Worm (Caenorhabditis elegans) whole organism, L1 larva: ENCODE data around the gene B0495.7.

Experiments
- F16B12.6 ChIP-seq: fragments of 150-350 bp; optimal IDR thresholded peaks from 2 replicates; lab custom pipeline; 2014; ENCODE audit warnings: missing biosample characterization, missing genetic modification characterization
- Y116A8C.19 ChIP-seq: sonication (generic microtip); optimal IDR thresholded peaks from 2 replicates; lab custom pipeline; 2016; ENCODE audit warnings: missing compliant biosample characterization, missing genetic modification characterization, borderline replicate concordance
- alr-1 ChIP-seq: fragments of 200-800 bp; sonication (Bioruptor generic); optimal IDR thresholded peaks from 2 replicates; lab custom pipeline; 2018; ENCODE audit warnings: borderline replicate concordance, mild to moderate bottlenecking, missing genetic modification characterization, missing compliant biosample characterization
- aly-2 ChIP-seq: fragments of 150-350 bp; optimal IDR thresholded peaks from 2 replicates; lab custom pipeline; 2014; ENCODE audit warnings: missing biosample characterization, missing genetic modification characterization
- blmp-1 ChIP-seq: fragments of 150-350 bp; optimal IDR thresholded peaks from 2 replicates; lab custom pipeline; 2014; ENCODE audit warnings: missing biosample characterization, missing genetic modification characterization
- ceh-8 ChIP-seq: fragments of 200-800 bp; sonication (Bioruptor generic); optimal IDR thresholded peaks from 2 replicates; lab custom pipeline; 2018; ENCODE audit warnings: mild to moderate bottlenecking, missing genetic modification characterization, moderate library complexity, missing compliant biosample characterization
- ces-1 ChIP-seq: fragments of 150-350 bp; optimal IDR thresholded peaks from 2 replicates; lab custom pipeline; 2014; ENCODE audit warnings: missing biosample characterization, missing genetic modification reagents, missing genetic modification characterization
- dpl-1 ChIP-seq, 3 experiments: fragments of 150-350 bp in 2 of 3; sonication (generic microtip) in 1 of 3; optimal IDR thresholded peaks; 2 replicates each; lab custom pipeline; 2014 to 2017; ENCODE audit warnings: missing biosample characterization in 3 of 3, missing genetic modification characterization in 3 of 3, missing genetic modification reagents in 3 of 3
- dsc-1 ChIP-seq: sonication (generic microtip); optimal IDR thresholded peaks from 2 replicates; lab custom pipeline; 2016; ENCODE audit warnings: mild to moderate bottlenecking, missing genetic modification characterization, missing compliant biosample characterization
- efl-1 ChIP-seq, 4 experiments: fragments of 150-350 bp; optimal IDR thresholded peaks in 3 of 4; peaks in 1 of 4; 1 replicate in 1 of 4; 2 replicates in 3 of 4; lab custom pipeline; 2014; ENCODE audit warnings: missing biosample characterization in 2 of 4, missing genetic modification characterization in 2 of 4, missing genetic modification reagents in 2 of 4
- egl-27 ChIP-seq, 2 experiments: fragments of 150-350 bp in 1 of 2; sonication (generic microtip); optimal IDR thresholded peaks; 3 replicates each; lab custom pipeline; 2017 to 2018; ENCODE audit warnings: missing biosample characterization in 2 of 2, missing genetic modification characterization in 2 of 2, missing genetic modification reagents in 2 of 2
- elt-2 ChIP-seq: sonication (generic microtip); optimal IDR thresholded peaks from 2 replicates; lab custom pipeline; 2016; ENCODE audit warnings: missing genetic modification characterization, mild to moderate bottlenecking, inconsistent platforms, missing compliant biosample characterization, missing genetic modification reagents
- elt-3 ChIP-seq, 6 experiments: fragments of 150-350 bp in 1 of 6; sonication (generic microtip); optimal IDR thresholded peaks; 2 replicates each; lab custom pipeline; 2017 to 2018; ENCODE audit warnings: missing biosample characterization in 6 of 6, missing genetic modification characterization in 6 of 6, inconsistent platforms in 1 of 6
- fkh-4 ChIP-seq: sonication (generic microtip); optimal IDR thresholded peaks from 2 replicates; lab custom pipeline; 2016; ENCODE audit warnings: missing compliant biosample characterization, missing genetic modification characterization, borderline replicate concordance
- fos-1 ChIP-seq: fragments of 150-350 bp; optimal IDR thresholded peaks from 2 replicates; lab custom pipeline; 2014; ENCODE audit warnings: missing biosample characterization, missing genetic modification characterization
- hlh-17 ChIP-seq: fragments of 200-800 bp; sonication (Bioruptor generic); optimal IDR thresholded peaks from 2 replicates; lab custom pipeline; 2018; ENCODE audit warnings: missing genetic modification characterization, mild to moderate bottlenecking, missing compliant biosample characterization, moderate library complexity, borderline replicate concordance
- irx-1 ChIP-seq: sonication (generic microtip); optimal IDR thresholded peaks from 2 replicates; lab custom pipeline; 2016; ENCODE audit warnings: missing genetic modification characterization, missing compliant biosample characterization
- jun-1 ChIP-seq: fragments of 150-350 bp; optimal IDR thresholded peaks from 2 replicates; lab custom pipeline; 2014; ENCODE audit warnings: missing biosample characterization, missing genetic modification reagents, missing genetic modification characterization
- lin-14 ChIP-seq: fragments of 200-800 bp; sonication (Bioruptor generic); optimal IDR thresholded peaks from 2 replicates; lab custom pipeline; 2018; ENCODE audit warnings: mild to moderate bottlenecking, missing genetic modification characterization, moderate library complexity, missing compliant biosample characterization
- lin-15B ChIP-seq: fragments of 150-350 bp; sonication (generic microtip); optimal IDR thresholded peaks from 3 replicates; lab custom pipeline; 2014; ENCODE audit warnings: missing biosample characterization, missing genetic modification characterization
- lin-39 ChIP-seq: fragments of 150-350 bp; optimal IDR thresholded peaks from 2 replicates; lab custom pipeline; 2014; ENCODE audit warnings: missing biosample characterization, missing genetic modification reagents, missing genetic modification characterization
- lsy-2 ChIP-seq, 2 experiments: fragments of 150-350 bp; optimal IDR thresholded peaks; 2 replicates each; lab custom pipeline; 2014; ENCODE audit warnings: missing biosample characterization in 2 of 2, missing genetic modification characterization in 2 of 2
- mep-1 ChIP-seq: fragments of 150-350 bp; optimal IDR thresholded peaks from 2 replicates; lab custom pipeline; 2014; ENCODE audit warnings: missing biosample characterization, missing genetic modification characterization
- nhr-11 ChIP-seq: fragments of 150-350 bp; optimal IDR thresholded peaks from 2 replicates; lab custom pipeline; 2014; ENCODE audit warnings: missing biosample characterization, missing genetic modification characterization
- nhr-12 ChIP-seq: sonication (generic microtip); optimal IDR thresholded peaks from 2 replicates; lab custom pipeline; 2017; ENCODE audit warnings: missing biosample characterization, missing genetic modification characterization
- nhr-28 ChIP-seq: fragments of 150-350 bp; optimal IDR thresholded peaks from 2 replicates; lab custom pipeline; 2014; ENCODE audit warnings: missing biosample characterization, missing genetic modification characterization
- nhr-47 ChIP-seq: sonication (generic microtip); optimal IDR thresholded peaks from 2 replicates; lab custom pipeline; 2016; ENCODE audit warnings: mild to moderate bottlenecking, missing genetic modification characterization, moderate library complexity, missing compliant biosample characterization
- nhr-71 ChIP-seq: sonication (generic microtip); optimal IDR thresholded peaks from 2 replicates; lab custom pipeline; 2016; ENCODE audit warnings: mild to moderate bottlenecking, missing genetic modification characterization, moderate library complexity, missing compliant biosample characterization
- nhr-76 ChIP-seq: sonication (generic microtip); optimal IDR thresholded peaks from 2 replicates; lab custom pipeline; 2017; ENCODE audit warnings: missing biosample characterization, missing genetic modification characterization
- nhr-77 ChIP-seq: fragments of 150-350 bp; optimal IDR thresholded peaks from 2 replicates; lab custom pipeline; 2014; ENCODE audit warnings: missing biosample characterization, missing genetic modification characterization
- nhr-84 ChIP-seq: sonication (generic microtip); optimal IDR thresholded peaks from 2 replicates; lab custom pipeline; 2017; ENCODE audit warnings: missing biosample characterization, missing genetic modification characterization
- rnt-1 ChIP-seq: sonication (generic microtip); optimal IDR thresholded peaks from 2 replicates; lab custom pipeline; 2016; ENCODE audit warnings: mild to moderate bottlenecking, missing genetic modification characterization, moderate library complexity, missing compliant biosample characterization
- snpc-4 ChIP-seq: fragments of 150-350 bp; optimal IDR thresholded peaks from 2 replicates; lab custom pipeline; 2014; ENCODE audit warnings: missing biosample characterization, missing genetic modification characterization
- snu-23 ChIP-seq: sonication (generic microtip); optimal IDR thresholded peaks from 2 replicates; lab custom pipeline; 2016; ENCODE audit warnings: missing genetic modification characterization, missing compliant biosample characterization
- sup-37 ChIP-seq: fragments of 200-800 bp; sonication (Bioruptor generic); optimal IDR thresholded peaks from 2 replicates; lab custom pipeline; 2018; ENCODE audit warnings: mild to moderate bottlenecking, missing genetic modification characterization, missing compliant biosample characterization
- tbx-2 ChIP-seq: sonication (generic microtip); optimal IDR thresholded peaks from 2 replicates; lab custom pipeline; 2016; ENCODE audit warnings: missing genetic modification characterization, missing compliant biosample characterization
- tlp-1 ChIP-seq: fragments of 150-350 bp; optimal IDR thresholded peaks from 2 replicates; lab custom pipeline; 2014; ENCODE audit warnings: missing biosample characterization, missing genetic modification characterization
- unc-130 ChIP-seq: fragments of 150-350 bp; optimal IDR thresholded peaks from 2 replicates; lab custom pipeline; 2017; ENCODE audit warnings: missing biosample characterization, missing genetic modification characterization, inconsistent platforms
- unc-98 ChIP-seq: fragments of 200-800 bp; sonication (Bioruptor generic); IDR thresholded peaks from 2 replicates; pipeline ENCODE4 v1.3.6; 2022; ENCODE audit warnings: missing genetic modification characterization, missing compliant biosample characterization
- vab-15 ChIP-seq: sonication (generic microtip); optimal IDR thresholded peaks from 2 replicates; lab custom pipeline; 2017; ENCODE audit warnings: missing genotype, mild to moderate bottlenecking, missing genetic modification characterization, missing compliant biosample characterization
- zag-1 ChIP-seq: fragments of 150-350 bp; optimal IDR thresholded peaks from 2 replicates; lab custom pipeline; 2014; ENCODE audit warnings: missing biosample characterization, missing genetic modification characterization
- ztf-11 ChIP-seq, 2 experiments: sonication (generic microtip); optimal IDR thresholded peaks; 2 replicates each; lab custom pipeline; 2016 to 2017; ENCODE audit warnings: missing genetic modification characterization in 2 of 2, missing biosample characterization in 1 of 2, missing compliant biosample characterization in 1 of 2
- ztf-4 ChIP-seq: fragments of 150-350 bp; optimal IDR thresholded peaks from 2 replicates; lab custom pipeline; 2014; ENCODE audit warnings: missing biosample characterization, missing genetic modification characterization

Gene B0495.7

DNA sequence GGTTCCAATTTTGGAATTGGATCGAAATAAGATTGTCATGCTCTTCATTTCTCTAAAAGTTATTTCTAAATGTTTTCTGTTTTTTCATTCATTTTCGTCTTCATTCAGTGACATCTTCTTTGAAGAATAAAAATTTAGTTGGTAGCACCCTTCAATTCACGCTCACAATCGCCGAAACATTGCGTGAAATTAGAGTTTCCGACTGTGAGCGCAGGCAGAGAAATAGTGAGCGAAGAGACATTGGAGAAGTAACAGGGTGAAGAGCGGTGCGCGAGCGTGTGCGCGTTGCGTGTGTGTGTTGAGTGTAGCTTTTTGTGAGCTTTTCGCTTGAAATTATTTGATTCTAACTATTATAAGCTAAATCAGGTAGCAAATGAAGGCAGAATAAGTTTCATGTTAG, 35.6 kb downstream of the B0495.7 start (continued):
- peak; percentile 62 for TF ChIP-seq mep-1 (tag; lab: Kevin White, UChicago)
- TF ChIP-seq blmp-1 (tag; lab: Kevin White, UChicago): peak; percentile 12
- TF ChIP-seq fkh-4 (tag; lab: Kevin White, UChicago): no peak
- TF ChIP-seq lsy-2 (tag; optimal IDR thresholded peaks at IDR 0.05; lab: Kevin White, UChicago): peak in 1 of 2 experiments; percentile 65
- peak; percentile 19 to 28 for TF ChIP-seq efl-1 (optimal IDR thresholded peaks at IDR 0.05; lab: Kevin White, UChicago)
- TF ChIP-seq efl-1 (GFP tag; optimal IDR thresholded peaks at IDR 0.05 in 1 of 2; lab: Kevin White, UChicago): peak; percentile 10 to 45
- no peak for TF ChIP-seq fos-1 (tag; lab: Kevin White, UChicago)
- TF ChIP-seq nhr-28: no peak
- peak; percentile 35 for TF ChIP-seq F16B12.6 (tag; lab: Kevin White, UChicago)
- peak; percentile 49 for TF ChIP-seq lin-14 (GFP tag; lab: Kevin White, UChicago)
- no peak for TF ChIP-seq rnt-1 (tag; lab: Kevin White, UChicago)
- TF ChIP-seq lin-39: no peak
- no peak for TF ChIP-seq egl-27 (tag; optimal IDR thresholded peaks at IDR 0.05; lab: Kevin White, UChicago)
- no peak for TF ChIP-seq alr-1 (tag; lab: Kevin White, UChicago)
- TF ChIP-seq snpc-4 (tag; lab: Kevin White, UChicago): no peak
- no peak for TF ChIP-seq zag-1 (tag; lab: Kevin White, UChicago)
- no peak for TF ChIP-seq elt-2 (tag; lab: Kevin White, UChicago)
- no peak for TF ChIP-seq irx-1 (tag; lab: Kevin White, UChicago)
- TF ChIP-seq nhr-11: no peak
- TF ChIP-seq tbx-2 (tag; lab: Kevin White, UChicago): peak; percentile 2
- TF ChIP-seq nhr-84 (tag; lab: Kevin White, UChicago): no peak
- TF ChIP-seq ces-1 (GFP tag; lab: Kevin White, UChicago): no peak
- peak; percentile 0 for TF ChIP-seq dsc-1 (tag; lab: Kevin White, UChicago)
- peak; percentile 44 for TF ChIP-seq nhr-71 (tag; lab: Kevin White, UChicago)
- no peak for TF ChIP-seq tlp-1 (tag; lab: Kevin White, UChicago)
- TF ChIP-seq vab-15 (tag; lab: Kevin White, UChicago): no peak
- TF ChIP-seq nhr-77: no peak
- no peak for TF ChIP-seq unc-98 (GFP tag; lab: Robert Waterston, UW)
- no peak for TF ChIP-seq lin-15B (tag; lab: Kevin White, UChicago)
- TF ChIP-seq ztf-4 (tag; lab: Kevin White, UChicago): no peak
- peak; percentile 56 for TF ChIP-seq snu-23 (GFP tag; lab: Kevin White, UChicago)
- no peak for TF ChIP-seq sup-37
- no peak for TF ChIP-seq nhr-76
- TF ChIP-seq nhr-47 (tag; lab: Kevin White, UChicago): no peak
- no peak for TF ChIP-seq aly-2 (tag; lab: Kevin White, UChicago)
- TF ChIP-seq elt-3 (tag; optimal IDR thresholded peaks at IDR 0.05; lab: Kevin White, UChicago): no peak
- peak; percentile 12 to 42 (median 23) for TF ChIP-seq dpl-1 (GFP tag; optimal IDR thresholded peaks at IDR 0.05; lab: Kevin White, UChicago)
- no peak for TF ChIP-seq unc-130 (tag; lab: Kevin White, UChicago)
- TF ChIP-seq hlh-17 (GFP tag; lab: Kevin White, UChicago): no peak
- no peak for TF ChIP-seq ceh-8 (GFP tag; lab: Kevin White, UChicago)
- no peak for TF ChIP-seq nhr-12 (tag; lab: Kevin White, UChicago)
- no peak for TF ChIP-seq Y116A8C.19 (tag; lab: Kevin White, UChicago)

DNA sequence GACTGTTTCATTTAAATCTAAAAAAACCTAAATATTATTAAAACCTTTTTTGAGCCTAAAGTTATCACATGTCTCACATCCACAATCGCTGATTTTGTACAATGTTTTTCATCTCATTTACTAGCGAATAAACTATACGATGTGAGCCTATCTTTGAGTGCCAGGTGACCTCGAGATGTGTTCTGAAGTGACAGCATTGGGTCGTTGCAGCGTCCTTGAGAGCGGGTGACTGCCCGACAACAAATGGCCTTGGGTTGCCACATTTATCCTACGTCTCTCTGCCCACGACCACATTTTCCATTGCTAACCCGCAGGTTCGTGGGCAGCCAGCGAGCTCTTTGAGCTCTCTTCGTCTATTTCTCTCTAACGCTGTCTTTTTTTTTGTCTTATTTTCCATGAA, 38.1 kb downstream of the B0495.7 start, which contains the start of gene lir-2:
Gene lir-2, plus strand, starts transcription at position 301 of the 400 bp plus-strand sequence.
- TF ChIP-seq efl-1 (optimal IDR thresholded peaks at IDR 0.05; lab: Kevin White, UChicago) (peak in 1 of 2 experiments; percentile 3), efl-1 (GFP tag; optimal IDR thresholded peaks at IDR 0.05 in 1 of 2; lab: Kevin White, UChicago) (no peak), ztf-11 (tag; optimal IDR thresholded peaks at IDR 0.05; lab: Kevin White, UChicago) (no peak), jun-1 (tag; lab: Kevin White, UChicago) (no peak)
